Worm (Caenorhabditis elegans): ENCODE results near the gene fbxb-112.

fbxb-112 gene

ce11 chrII:3518961-3519544, 28.2 kb downstream of the fbxb-112 start, which contains the start of gene clec-126 (continued):
- peak; percentile 15 for TF ChIP-seq mef-2 (tag; optimal IDR thresholded peaks at IDR 0.05)
- TF ChIP-seq mep-1 (tag; optimal IDR thresholded peaks at IDR 0.05) = peak; percentile 71
- peak; percentile 68 to 81 for TF ChIP-seq lsy-2 (tag; optimal IDR thresholded peaks at IDR 0.05)
- TF ChIP-seq egl-13 (tag; optimal IDR thresholded peaks at IDR 0.05) = peak; percentile 45
- no peak for TF ChIP-seq vab-15 (tag; optimal IDR thresholded peaks at IDR 0.05)
- peak; percentile 75 for TF ChIP-seq nhr-20 (tag; optimal IDR thresholded peaks at IDR 0.05)
- TF ChIP-seq grh-1 (GFP tag; IDR thresholded peaks at IDR 0.05) = peak; percentile 7; the same call in 1 of the 2 replicates
- no peak for TF ChIP-seq ets-5 (GFP tag; IDR thresholded peaks at IDR 0.05)
- peak; percentile 40 for TF ChIP-seq blmp-1 (tag; optimal IDR thresholded peaks at IDR 0.05)
- TF ChIP-seq nhr-77 (tag; optimal IDR thresholded peaks at IDR 0.05) = peak; percentile 69
- TF ChIP-seq nhr-85 (tag) = peak; percentile 82
- no peak for TF ChIP-seq hlh-4 (tag; optimal IDR thresholded peaks at IDR 0.05)
- peak; percentile 24 for TF ChIP-seq lin-15B (tag; optimal IDR thresholded peaks at IDR 0.05)
- no peak for TF ChIP-seq tlp-1 (tag; optimal IDR thresholded peaks at IDR 0.05)
- TF ChIP-seq ztf-11 (tag; optimal IDR thresholded peaks at IDR 0.05) = peak in 1 of 2 experiments; percentile 52
- TF ChIP-seq nhr-84 (tag; optimal IDR thresholded peaks at IDR 0.05) = no peak
- no peak for TF ChIP-seq sox-4 (tag; optimal IDR thresholded peaks at IDR 0.05)
- no peak for TF ChIP-seq ceh-90 (tag; optimal IDR thresholded peaks at IDR 0.05)
- TF ChIP-seq swsn-7 (tag; optimal IDR thresholded peaks at IDR 0.05) = peak; percentile 65
- TF ChIP-seq dpl-1 (GFP tag; optimal IDR thresholded peaks at IDR 0.05) = peak in 2 of 3 experiments; percentile 46 to 49
- TF ChIP-seq rnt-1 (tag; optimal IDR thresholded peaks at IDR 0.05) = peak; percentile 66
- peak; percentile 57 for TF ChIP-seq C16A3.4 (tag; optimal IDR thresholded peaks at IDR 0.05)

DNA sequence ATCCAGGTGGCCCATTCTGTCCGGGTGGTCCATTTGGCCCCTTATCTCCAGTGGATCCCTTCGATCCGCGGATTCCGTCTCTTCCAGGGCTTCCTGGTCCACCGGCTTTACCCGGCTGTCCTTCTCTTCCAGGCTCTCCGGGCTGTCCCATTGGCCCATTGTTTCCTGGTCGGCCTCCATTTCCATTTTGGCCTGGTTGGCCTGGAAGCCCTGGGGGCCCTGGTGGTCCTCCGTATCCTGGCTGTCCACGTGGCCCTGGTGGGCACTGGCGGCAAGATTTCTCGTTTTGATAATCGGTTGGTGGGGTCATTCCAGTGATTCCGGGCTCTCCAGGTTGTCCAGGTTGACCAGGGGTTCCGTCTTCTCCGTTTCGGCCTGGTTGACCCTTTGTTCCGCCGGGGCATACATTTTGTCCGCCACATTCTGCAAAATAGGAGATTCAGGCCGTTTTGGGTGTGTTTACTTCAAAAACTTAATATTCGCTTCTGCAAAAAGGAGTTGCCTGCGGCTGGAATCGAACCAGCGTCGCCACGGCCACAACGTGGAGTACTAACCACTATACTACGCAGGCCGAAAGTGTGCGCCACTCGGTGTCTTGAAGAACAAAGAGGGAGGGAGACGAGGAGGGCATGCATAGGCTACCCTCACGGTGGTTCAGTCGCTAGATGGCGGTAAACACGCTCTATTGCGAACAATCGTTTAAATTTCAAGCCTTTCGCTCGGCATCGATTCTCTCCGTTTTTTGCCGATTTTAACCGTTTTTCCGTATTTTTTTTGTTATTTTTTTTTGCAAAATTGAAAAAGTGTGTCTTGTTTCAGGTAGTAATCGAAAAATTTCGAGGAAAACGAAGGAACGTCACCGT, 30.3 kb downstream of the fbxb-112 start, which contains the start of gene W09G10.9:
Gene W09G10.9, plus strand, starts transcription at position 813 of the 863 bp plus-strand sequence.
- TF ChIP-seq mdl-1 (tag; optimal IDR thresholded peaks at IDR 0.05) (peak in 1 of 2 experiments; percentile 61), ceh-90 (tag; optimal IDR thresholded peaks at IDR 0.05) (no peak), unc-98 (GFP tag; IDR thresholded peaks at IDR 0.05) (no peak), ceh-8 (GFP tag; optimal IDR thresholded peaks at IDR 0.05) (no peak), C04F5.9 (tag; optimal IDR thresholded peaks at IDR 0.05) (no peak), hpl-2 (GFP tag; optimal IDR thresholded peaks at IDR 0.05) (no peak), unc-86 (tag; optimal IDR thresholded peaks at IDR 0.05) (peak; percentile 55), ztf-4 (tag; optimal IDR thresholded peaks at IDR 0.05) (no peak), lin-14 (GFP tag; optimal IDR thresholded peaks at IDR 0.05) (peak; percentile 71), fkh-8 (tag; optimal IDR thresholded peaks at IDR 0.05) (peak; percentile 78), hlh-4 (tag; optimal IDR thresholded peaks at IDR 0.05) (no peak), fkh-10 (GFP tag; optimal IDR thresholded peaks at IDR 0.05) (peak; percentile 14), tbx-2 (tag; optimal IDR thresholded peaks at IDR 0.05) (peak; percentile 66), skn-1 (tag; optimal IDR thresholded peaks at IDR 0.05) (peak; percentile 41), isw-1 (GFP tag; IDR thresholded peaks at IDR 0.05) (peak; percentile 76), nhr-28 (tag; optimal IDR thresholded peaks at IDR 0.05) (no peak), tlp-1 (tag; optimal IDR thresholded peaks at IDR 0.05) (no peak), nhr-71 (tag; optimal IDR thresholded peaks at IDR 0.05) (peak; percentile 80), alr-1 (tag; optimal IDR thresholded peaks at IDR 0.05; ENCODE audit: borderline replicate concordance) (no peak), unc-62 (GFP tag; optimal IDR thresholded peaks at IDR 0.05) (no peak), snu-23 (GFP tag; optimal IDR thresholded peaks at IDR 0.05) (peak; percentile 83), mab-9 (GFP tag; IDR thresholded peaks at IDR 0.05) (peak; percentile 75), zag-1 (tag; optimal IDR thresholded peaks at IDR 0.05) (no peak), mef-2 (tag; optimal IDR thresholded peaks at IDR 0.05) (no peak), lin-15B (tag; optimal IDR thresholded peaks at IDR 0.05) (peak; percentile 13), lin-13 (GFP tag; optimal IDR thresholded peaks at IDR 0.05) (peak; percentile 32), aha-1 (tag; optimal IDR thresholded peaks at IDR 0.05) (no peak), irx-1 (tag; optimal IDR thresholded peaks at IDR 0.05) (peak; percentile 40), zip-4 (GFP tag; optimal IDR thresholded peaks at IDR 0.05) (peak; percentile 27), nhr-84 (tag; optimal IDR thresholded peaks at IDR 0.05) (no peak), ztf-11 (tag; optimal IDR thresholded peaks at IDR 0.05) (peak in 1 of 2 experiments; percentile 56), sup-37 (GFP tag; optimal IDR thresholded peaks at IDR 0.05) (no peak), ceh-63 (GFP tag; optimal IDR thresholded peaks at IDR 0.05) (no peak), lir-3 (tag; optimal IDR thresholded peaks at IDR 0.05; ENCODE audit: poor library complexity) (peak; percentile 52)
